Fruit fly (Drosophila melanogaster) whole organism, pupa: ENCODE results near the gene CG43094.

Source experiments
- CG10348 ChIP-seq: fragments of 200-800 bp; sonication (Bioruptor generic); IDR thresholded peaks from 2 replicates; pipeline ENCODE4 v1.3.6; 2022; ENCODE audit warnings: missing biosample characterization, missing genetic modification characterization
- CG12605 ChIP-seq: fragments of 200-800 bp; sonication (Bioruptor generic); IDR thresholded peaks from 2 replicates; pipeline ENCODE4 v1.3.6; 2022; ENCODE audit warnings: missing biosample characterization, missing genetic modification characterization
- CG13204 ChIP-seq: fragments of 200-800 bp; sonication (Bioruptor generic); optimal IDR thresholded peaks from 2 replicates; lab custom pipeline; 2018; ENCODE audit warnings: missing biosample characterization, mild to moderate bottlenecking, missing genetic modification characterization, moderate library complexity
- CG14655 ChIP-seq: fragments of 200-800 bp; sonication (Bioruptor generic); optimal IDR thresholded peaks from 3 replicates; lab custom pipeline; 2017; ENCODE audit warnings: mild to moderate bottlenecking, missing biosample characterization, missing genetic modification reagents, missing genetic modification characterization
- CG15710 ChIP-seq: fragments of 200-800 bp; sonication (Bioruptor generic); optimal IDR thresholded peaks from 2 replicates; lab custom pipeline; 2018; ENCODE audit warnings: missing biosample characterization, mild to moderate bottlenecking, missing genetic modification characterization, moderate library complexity
- CG17806 ChIP-seq: fragments of 200-800 bp; sonication (Bioruptor generic); optimal IDR thresholded peaks from 2 replicates; lab custom pipeline; 2018; ENCODE audit warnings: missing biosample characterization, mild to moderate bottlenecking, missing genetic modification characterization, moderate library complexity
- CG32121 ChIP-seq: fragments of 200-800 bp; sonication (Bioruptor generic); IDR thresholded peaks from 2 replicates; pipeline ENCODE4 v1.3.6; 2022; ENCODE audit warnings: missing biosample characterization, missing genetic modification characterization
- CG34367 ChIP-seq: fragments of 200-800 bp; sonication (Bioruptor generic); optimal IDR thresholded peaks from 2 replicates; lab custom pipeline; 2018; ENCODE audit warnings: missing biosample characterization, mild to moderate bottlenecking, missing genetic modification characterization
- CG4496 ChIP-seq: fragments of 200-800 bp; sonication (Bioruptor generic); IDR thresholded peaks from 3 replicates; pipeline ENCODE4 v1.3.6; 2022; ENCODE audit warnings: missing biosample characterization, missing genetic modification characterization
- CG8159 ChIP-seq: fragments of 200-800 bp; sonication (Bioruptor generic); optimal IDR thresholded peaks from 3 replicates; lab custom pipeline; 2018; ENCODE audit warnings: missing biosample characterization, mild to moderate bottlenecking, missing genetic modification characterization, moderate library complexity
- CG8301 ChIP-seq: fragments of 200-800 bp; sonication (Bioruptor generic); optimal IDR thresholded peaks from 2 replicates; lab custom pipeline; 2018; ENCODE audit warnings: missing biosample characterization, mild to moderate bottlenecking, missing genetic modification characterization
- CG9948 ChIP-seq: fragments of 200-800 bp; sonication (Bioruptor generic); optimal IDR thresholded peaks from 2 replicates; lab custom pipeline; 2018; ENCODE audit warnings: missing biosample characterization, mild to moderate bottlenecking, missing genetic modification characterization, moderate library complexity
- D1 ChIP-seq: fragments of 200-800 bp; sonication (Bioruptor generic); optimal IDR thresholded peaks from 2 replicates; lab custom pipeline; 2018; ENCODE audit warnings: missing biosample characterization, mild to moderate bottlenecking, missing genetic modification characterization, moderate library complexity
- EcR ChIP-seq: fragments of 200-800 bp; sonication (Bioruptor generic); optimal IDR thresholded peaks from 3 replicates; lab custom pipeline; 2019; ENCODE audit warnings: missing biosample characterization, missing genetic modification characterization, mild to moderate bottlenecking, moderate library complexity, missing genetic modification reagents
- Ets98B ChIP-seq: fragments of 200-800 bp; sonication (Bioruptor generic); IDR thresholded peaks from 2 replicates; pipeline ENCODE4 v1.3.6; 2022; ENCODE audit warnings: missing biosample characterization, missing genetic modification characterization
- Pif1A ChIP-seq: fragments of 200-800 bp; sonication (Bioruptor generic); optimal IDR thresholded peaks from 3 replicates; lab custom pipeline; 2016; ENCODE audit warnings: missing biosample characterization, missing genetic modification characterization
- Pif1B ChIP-seq: fragments of 200-800 bp; sonication (Bioruptor generic); optimal IDR thresholded peaks from 3 replicates; lab custom pipeline; 2016; ENCODE audit warnings: missing biosample characterization, missing genetic modification characterization
- Snoo ChIP-seq: fragments of 200-800 bp; sonication (Bioruptor generic); optimal IDR thresholded peaks from 3 replicates; lab custom pipeline; 2017; ENCODE audit warnings: missing biosample characterization, mild to moderate bottlenecking, missing genetic modification characterization, inconsistent platforms
- fd96Ca ChIP-seq: fragments of 200-800 bp; sonication (Bioruptor generic); IDR thresholded peaks from 3 replicates; pipeline ENCODE4 v1.3.6; 2022; ENCODE audit warnings: missing biosample characterization, missing genetic modification characterization
- gl ChIP-seq: fragments of 200-800 bp; sonication (Bioruptor generic); optimal IDR thresholded peaks from 2 replicates; lab custom pipeline; 2018; ENCODE audit warnings: missing biosample characterization, mild to moderate bottlenecking, missing genetic modification characterization
- rn ChIP-seq: fragments of 200-800 bp; sonication (Bioruptor generic); IDR thresholded peaks from 2 replicates; pipeline ENCODE4 v1.3.6; 2022; ENCODE audit warnings: missing biosample characterization, missing genetic modification characterization

Gene CG43094

DNA sequence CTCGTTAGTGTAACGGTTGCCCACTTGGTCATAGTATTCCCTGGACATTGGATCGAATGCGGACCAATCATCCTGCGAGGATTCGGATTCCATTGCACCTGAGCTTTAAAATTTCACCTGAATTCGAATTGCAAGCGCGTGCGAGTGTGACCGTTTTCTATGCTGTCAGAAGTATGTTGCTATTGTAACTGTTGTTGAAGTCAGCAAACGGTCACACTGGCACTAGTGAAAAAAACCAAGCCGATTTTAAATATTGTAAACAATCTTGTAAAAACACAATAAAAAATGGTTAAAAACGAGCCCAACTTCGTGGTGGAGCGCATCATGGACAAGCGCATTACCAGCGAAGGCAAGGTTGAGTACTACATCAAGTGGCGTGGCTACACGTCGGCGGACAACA is 25.4 kb downstream of the CG43094 start, which contains the start of the genes vret and HP1c:
Gene vret, minus strand, starts transcription at position 150 of the 400 bp plus-strand sequence.
Gene HP1c, plus strand, starts transcription at position 189 of the 400 bp plus-strand sequence.
- TF ChIP-seq CG34367 (tag; lab: Kevin White, UChicago) (no peak), CG9948 (tag; lab: Kevin White, UChicago) (no peak), Ets98B (GFP tag; lab: Robert Waterston, UW) (no peak), fd96Ca (GFP tag; lab: Robert Waterston, UW) (no peak), CG8159 (no peak), D1 (tag; lab: Kevin White, UChicago) (no peak)

dm6 chr3R:22740930-22741329 is 29.9 kb downstream of the CG43094 start, which contains the start of the genes Dcr-1 and CG6985:
TSS of gene Dcr-1 (minus strand) at chr3R:22741091.
TSS of gene CG6985 (plus strand) at chr3R:22741150.
- no peak for TF ChIP-seq fd96Ca (GFP tag; lab: Robert Waterston, UW)
- no peak for TF ChIP-seq CG12605 (GFP tag; lab: Robert Waterston, UW)
- no peak for TF ChIP-seq CG14655
- TF ChIP-seq CG8159 = no peak
- no peak for TF ChIP-seq CG32121 (GFP tag; lab: Robert Waterston, UW)
- no peak for TF ChIP-seq CG4496 (GFP tag; lab: Robert Waterston, UW)
- no peak for TF ChIP-seq D1 (tag; lab: Kevin White, UChicago)
- no peak for TF ChIP-seq CG8301 (tag; lab: Kevin White, UChicago)
- no peak for TF ChIP-seq CG9948 (tag; lab: Kevin White, UChicago)
- TF ChIP-seq, all 21 proteins: peak for 0

DNA sequence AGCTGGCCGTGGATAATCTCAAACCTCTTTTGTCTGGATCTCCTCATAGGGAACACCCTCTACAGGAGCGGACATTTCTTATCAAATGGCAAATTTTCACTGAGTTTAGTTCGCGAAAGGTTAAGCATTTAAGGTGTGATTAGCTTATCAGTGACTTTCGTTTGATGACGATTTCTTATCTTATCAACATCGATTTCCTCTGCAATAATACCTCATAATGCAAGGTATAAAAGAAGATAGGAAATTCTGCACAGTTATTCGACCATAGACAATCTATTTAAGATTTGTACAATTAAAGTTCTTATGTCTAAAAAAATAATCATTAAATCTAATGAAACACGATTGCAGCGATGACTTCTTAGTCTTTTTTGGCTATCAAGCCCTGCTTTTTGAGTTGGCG is 37.0 kb downstream of the CG43094 start, which contains the start of gene Takl2:
Gene Takl2, minus strand, starts transcription at position 101 of the 400 bp plus-strand sequence.
- no peak for TF ChIP-seq Pif1A
- no peak for TF ChIP-seq CG4496 (GFP tag; lab: Robert Waterston, UW)

dm6 chr3R:22732995-22733394 is 37.8 kb downstream of the CG43094 start:
- TF ChIP-seq gl (tag; lab: Kevin White, UChicago) = no peak
- no peak for TF ChIP-seq Pif1B
- no peak for TF ChIP-seq CG9948 (tag; lab: Kevin White, UChicago)
- TF ChIP-seq CG4496 (GFP tag; lab: Robert Waterston, UW) = no peak
- TF ChIP-seq CG8301 (tag; lab: Kevin White, UChicago) = no peak
- TF ChIP-seq Pif1A = no peak
- no peak for TF ChIP-seq CG10348
- TF ChIP-seq CG13204 = no peak
- TF ChIP-seq Ets98B (GFP tag; lab: Robert Waterston, UW) = no peak

DNA sequence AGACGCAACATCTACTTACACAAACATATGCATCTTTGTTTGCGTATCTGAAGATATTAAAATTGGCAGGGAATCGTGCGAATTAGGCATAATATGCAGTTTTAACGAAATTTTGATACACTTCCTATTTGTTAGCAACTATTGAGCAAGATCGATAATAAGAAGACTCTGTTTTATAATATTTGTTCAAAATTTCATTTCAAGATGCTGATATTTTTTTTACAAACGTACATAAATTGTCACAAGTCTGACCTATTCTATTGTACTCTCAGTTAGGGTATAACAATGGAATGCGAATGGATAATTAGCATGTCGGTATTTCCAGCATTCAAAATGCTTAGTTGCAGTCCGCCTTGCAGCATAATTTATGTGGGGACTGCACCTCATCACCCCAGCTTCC is 42.9 kb downstream of the CG43094 start:
- TF ChIP-seq D1 (tag; lab: Kevin White, UChicago) (no peak), CG13204 (no peak), CG15710 (no peak), Snoo (no peak), fd96Ca (GFP tag; lab: Robert Waterston, UW) (no peak), CG10348 (no peak), CG17806 (tag; lab: Kevin White, UChicago) (peak; percentile 27), rn (GFP tag; lab: Robert Waterston, UW) (0 out of 2 replicates have a peak, but pooled peaks have one; percentile 6), Ets98B (GFP tag; lab: Robert Waterston, UW) (peak; percentile 70), CG14655 (no peak), Pif1A (no peak), CG9948 (tag; lab: Kevin White, UChicago) (peak; percentile 53), CG8301 (tag; lab: Kevin White, UChicago) (peak; percentile 64), CG4496 (GFP tag; lab: Robert Waterston, UW) (peak; percentile 80), CG32121 (GFP tag; lab: Robert Waterston, UW) (peak; percentile 51; the same call in 1 of the 2 replicates), CG34367 (tag; lab: Kevin White, UChicago) (peak; percentile 31), Pif1B (no peak), gl (tag; lab: Kevin White, UChicago) (no peak), CG8159 (no peak), EcR (no peak), CG12605 (GFP tag; lab: Robert Waterston, UW) (peak; percentile 55; the same call in 1 of the 2 replicates)
- TF ChIP-seq, all 21 proteins: peak for 9

DNA sequence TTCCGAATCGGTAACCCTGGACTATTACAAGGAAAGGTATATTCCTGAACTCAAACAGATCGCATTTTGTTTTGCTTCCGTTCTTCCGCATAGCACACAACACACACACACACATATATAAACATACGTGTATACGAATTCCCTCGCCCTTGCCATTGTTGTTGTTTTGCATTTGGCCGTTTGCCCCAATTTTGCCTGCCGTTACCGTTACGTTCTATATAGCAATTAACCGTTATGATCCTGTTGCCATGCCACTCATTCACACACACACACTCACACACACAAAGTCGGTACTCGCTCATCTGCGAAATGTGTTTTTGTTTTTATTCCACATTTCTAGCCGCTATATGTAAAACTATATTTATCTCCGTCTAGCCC is 43.3 kb downstream of the CG43094 start:
- TF ChIP-seq CG14655 = no peak
- TF ChIP-seq CG4496 (GFP tag; lab: Robert Waterston, UW) = no peak
- no peak for TF ChIP-seq CG34367 (tag; lab: Kevin White, UChicago)
- TF ChIP-seq Pif1B = no peak
- no peak for TF ChIP-seq CG13204
- no peak for TF ChIP-seq D1 (tag; lab: Kevin White, UChicago)

DNA sequence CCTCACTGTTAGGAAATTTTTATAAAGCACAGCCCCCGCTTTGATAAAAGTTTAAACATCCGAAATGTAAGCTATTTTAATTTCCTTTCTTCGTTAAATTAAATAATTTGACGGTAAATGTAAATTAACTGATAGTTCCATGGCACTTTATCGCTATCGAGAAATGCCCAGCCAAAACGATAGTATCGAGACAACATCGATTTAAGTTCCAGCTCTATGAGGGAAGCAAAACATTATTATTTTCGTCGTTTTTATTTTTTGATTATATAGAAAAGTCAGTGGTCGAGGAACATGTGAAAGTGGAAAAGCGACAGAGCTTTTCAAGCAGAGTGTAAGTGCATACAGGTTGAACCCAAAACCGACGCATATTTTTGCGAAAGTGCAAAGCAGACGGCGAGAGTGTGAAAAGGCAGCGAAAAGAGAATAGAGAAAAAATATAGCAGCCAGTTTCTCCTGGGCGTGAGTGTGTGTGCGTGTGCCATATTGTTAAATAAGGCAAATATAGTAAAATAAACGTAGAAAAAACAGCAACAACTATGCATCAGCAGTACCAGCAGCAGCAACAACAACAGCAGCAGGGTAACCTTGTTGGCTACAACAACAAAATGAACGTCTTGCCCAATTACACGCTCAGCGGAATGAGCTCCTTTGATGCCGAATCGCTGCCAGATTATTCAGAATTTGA is 43.9 kb downstream of the CG43094 start, which contains the start of gene CG45049:
Gene CG45049, plus strand, starts transcription at position 197 of the 685 bp plus-strand sequence.
- TF ChIP-seq rn (GFP tag; lab: Robert Waterston, UW) (no peak), D1 (tag; lab: Kevin White, UChicago) (no peak), CG14655 (no peak), Ets98B (GFP tag; lab: Robert Waterston, UW) (no peak), Pif1A (no peak), CG4496 (GFP tag; lab: Robert Waterston, UW) (no peak), CG9948 (tag; lab: Kevin White, UChicago) (no peak), CG8301 (tag; lab: Kevin White, UChicago) (no peak)
